Worm (Caenorhabditis elegans): ENCODE results near the gene F57F5.3.

F57F5.3 gene

ce11 chrV:11958343-11959291, 47.8 kb downstream of the F57F5.3 start, which contains the start of gene F58H1.5:
TSS of gene F58H1.5 (plus strand) at chrV:11958393.
- TF ChIP-seq him-1 (tag; optimal IDR thresholded peaks at IDR 0.05), result no peak
- no peak for TF ChIP-seq dao-5 (tag; optimal IDR thresholded peaks at IDR 0.05)
- no peak for TF ChIP-seq W03F9.2 (tag; optimal IDR thresholded peaks at IDR 0.05)

ce11 chrV:11955617-11956016, 50.8 kb downstream of the F57F5.3 start:
- TF ChIP-seq dao-5 (tag; optimal IDR thresholded peaks at IDR 0.05) (no peak), him-1 (tag; optimal IDR thresholded peaks at IDR 0.05) (no peak), W03F9.2 (tag; optimal IDR thresholded peaks at IDR 0.05) (no peak)

Measured in whole organism, L4/young adult.